ENCODE assay signal across 1 fruit fly cellular context in genomic region chr2L:16656692-16657109, dm6.
TF ChIP-seq lines count a peak whose summit lies in the region.

No protein-coding gene starts in this region.

TF ChIP-seq in whole organism, embryonic, 481 proteins besides CTCF, POLR2A, EP300 and RAD21 (continued from another document):
- TF ChIP-seq Scr (GFP tag; IDR thresholded peaks at IDR 0.05; lab: Robert Waterston, UW; ENCODE audit: partially characterized antibody) (no peak), kay (GFP tag; optimal IDR thresholded peaks at IDR 0.05; lab: Kevin White, UChicago) (peak; percentile 45), CG16815 (GFP tag; optimal IDR thresholded peaks at IDR 0.05; lab: Kevin White, UChicago) (peak; percentile 58), CG18764 (GFP tag; optimal IDR thresholded peaks at IDR 0.05; lab: Kevin White, UChicago) (no peak), CG1832 (GFP tag; optimal IDR thresholded peaks at IDR 0.05; lab: Kevin White, UChicago) (no peak), dmrt11E (tag; optimal IDR thresholded peaks at IDR 0.05; lab: Kevin White, UChicago) (peak; percentile 61), CG1024 (GFP tag; IDR thresholded peaks at IDR 0.05; lab: Robert Waterston, UW) (0 out of 2 replicates have a peak, but pooled peaks have one; percentile 10), ATbp (GFP tag; optimal IDR thresholded peaks at IDR 0.05; lab: Kevin White, UChicago) (no peak), org-1 (GFP tag; optimal IDR thresholded peaks at IDR 0.05; lab: Kevin White, UChicago) (no peak), row (GFP tag; IDR thresholded peaks at IDR 0.05; lab: Robert Waterston, UW) (peak; percentile 92), CG17359 (tag; optimal IDR thresholded peaks at IDR 0.05; lab: Kevin White, UChicago) (no peak), Aef1 (GFP tag; IDR thresholded peaks at IDR 0.05; lab: Robert Waterston, UW) (peak; percentile 83), CG4617 (GFP tag; optimal IDR thresholded peaks at IDR 0.05; lab: Kevin White, UChicago; ENCODE audit: borderline replicate concordance) (peak; percentile 44), GATAe (GFP tag; conservative IDR thresholded peaks at IDR 0.05; lab: Robert Waterston, UW) (no peak), tap (tag; optimal IDR thresholded peaks at IDR 0.05; lab: Kevin White, UChicago) (no peak), sim (GFP tag; IDR thresholded peaks at IDR 0.05; lab: Robert Waterston, UW) (no peak), CG4707 (GFP tag; optimal IDR thresholded peaks at IDR 0.05; lab: Kevin White, UChicago) (no peak), CG13296 (GFP tag; optimal IDR thresholded peaks at IDR 0.05; lab: Kevin White, UChicago) (no peak), CG31441 (GFP tag; IDR thresholded peaks at IDR 0.05; lab: Robert Waterston, UW) (peak; percentile 78), HLH4C (GFP tag; IDR thresholded peaks at IDR 0.05; lab: Robert Waterston, UW; ENCODE audit: partially characterized antibody) (no peak), CG11696 (GFP tag; IDR thresholded peaks at IDR 0.05; lab: Robert Waterston, UW) (0 out of 2 replicates have a peak, but pooled peaks have one; percentile 7), CG6654 (GFP tag; optimal IDR thresholded peaks at IDR 0.05; lab: Kevin White, UChicago) (no peak), CG32772 (GFP tag; IDR thresholded peaks at IDR 0.05; lab: Robert Waterston, UW) (peak; percentile 73), Elba2 (GFP tag; optimal IDR thresholded peaks at IDR 0.05; lab: Kevin White, UChicago) (no peak), CG2116 (GFP tag; optimal IDR thresholded peaks at IDR 0.05; lab: Kevin White, UChicago) (peak; percentile 52), CG8089 (GFP tag; optimal IDR thresholded peaks at IDR 0.05; lab: Kevin White, UChicago) (peak; percentile 3), CHES-1-like (GFP tag; optimal IDR thresholded peaks at IDR 0.05; lab: Kevin White, UChicago) (peak; percentile 54)
